Worm (Caenorhabditis elegans) whole organism, late embryonic: ENCODE results near the gene srw-113.

Experiments used
- ahr-1 ChIP-seq: sonication (generic microtip); optimal IDR thresholded peaks from 2 replicates; lab custom pipeline; 2016; ENCODE audit warnings: missing genetic modification characterization, missing compliant biosample characterization
- ceh-9 ChIP-seq: sonication (generic microtip); optimal IDR thresholded peaks from 2 replicates; lab custom pipeline; 2016; ENCODE audit warnings: mild to moderate bottlenecking, missing genetic modification characterization, inconsistent platforms, missing compliant biosample characterization
- hlh-13 ChIP-seq: fragments of 200-800 bp; sonication (Bioruptor generic); optimal IDR thresholded peaks from 2 replicates; lab custom pipeline; 2018; ENCODE audit warnings: mild to moderate bottlenecking, missing genetic modification characterization, missing compliant biosample characterization
- lim-6 ChIP-seq: sonication (generic microtip); optimal IDR thresholded peaks from 2 replicates; lab custom pipeline; 2016; ENCODE audit warnings: missing genetic modification characterization, missing compliant biosample characterization
- nfya-1 ChIP-seq: sonication (generic microtip); optimal IDR thresholded peaks from 2 replicates; lab custom pipeline; 2017; ENCODE audit warnings: missing genetic modification characterization, mild to moderate bottlenecking, missing compliant biosample characterization, antibody characterized with exemption, moderate library complexity
- nhr-11 ChIP-seq: fragments of 150-350 bp; optimal IDR thresholded peaks from 2 replicates; lab custom pipeline; 2014; ENCODE audit warnings: missing biosample characterization, missing genetic modification characterization
- npax-4 ChIP-seq: sonication (generic microtip); optimal IDR thresholded peaks from 2 replicates; lab custom pipeline; 2016; ENCODE audit warnings: missing genetic modification characterization, missing compliant biosample characterization
- pha-4 ChIP-seq: fragments of 150-350 bp; optimal IDR thresholded peaks from 2 replicates; lab custom pipeline; 2018; ENCODE audit warnings: missing biosample characterization, missing genetic modification reagents, missing genetic modification characterization
- pros-1 ChIP-seq: fragments of 150-350 bp; optimal IDR thresholded peaks from 2 replicates; lab custom pipeline; 2014; ENCODE audit warnings: missing biosample characterization, missing genetic modification reagents, missing genetic modification characterization
- rnt-1 ChIP-seq: sonication (generic microtip); optimal IDR thresholded peaks from 2 replicates; lab custom pipeline; 2016; ENCODE audit warnings: missing genetic modification characterization, missing compliant biosample characterization
- unc-55 ChIP-seq: sonication (generic microtip); optimal IDR thresholded peaks from 2 replicates; lab custom pipeline; 2017; ENCODE audit warnings: missing biosample characterization, missing genetic modification reagents, missing genetic modification characterization

- TF ChIP-seq ceh-9 (tag; lab: Kevin White, UChicago), result no peak
- no peak for TF ChIP-seq rnt-1 (tag; lab: Kevin White, UChicago)
- TF ChIP-seq npax-4 (tag; lab: Kevin White, UChicago), result no peak
- TF ChIP-seq ahr-1, result no peak
- no peak for TF ChIP-seq nfya-1
- TF ChIP-seq lim-6 (tag; lab: Kevin White, UChicago), result no peak
- no peak for TF ChIP-seq nhr-11 (tag; lab: Kevin White, UChicago)
- no peak for TF ChIP-seq pha-4 (tag; lab: Kevin White, UChicago)
- no peak for TF ChIP-seq unc-55 (GFP tag; lab: Kevin White, UChicago)
- no peak for TF ChIP-seq pros-1
- no peak for TF ChIP-seq hlh-13
Measured at ce11 chrV:15377903-15378302, 45.0 kb downstream of the srw-113 start, which contains the start of gene srh-122.
